Fruit fly (Drosophila melanogaster) whole organism, pupa: ENCODE results near the gene Shc.

Source experiments
- CG10348 ChIP-seq: fragments of 200-800 bp; sonication (Bioruptor generic); IDR thresholded peaks from 2 replicates; pipeline ENCODE4 v1.3.6; 2022; ENCODE audit warnings: missing biosample characterization, missing genetic modification characterization
- CG12605 ChIP-seq: fragments of 200-800 bp; sonication (Bioruptor generic); IDR thresholded peaks from 2 replicates; pipeline ENCODE4 v1.3.6; 2022; ENCODE audit warnings: missing biosample characterization, missing genetic modification characterization
- CG13204 ChIP-seq: fragments of 200-800 bp; sonication (Bioruptor generic); optimal IDR thresholded peaks from 2 replicates; lab custom pipeline; 2018; ENCODE audit warnings: missing biosample characterization, mild to moderate bottlenecking, missing genetic modification characterization, moderate library complexity
- CG14655 ChIP-seq: fragments of 200-800 bp; sonication (Bioruptor generic); optimal IDR thresholded peaks from 3 replicates; lab custom pipeline; 2017; ENCODE audit warnings: mild to moderate bottlenecking, missing biosample characterization, missing genetic modification reagents, missing genetic modification characterization
- CG15710 ChIP-seq: fragments of 200-800 bp; sonication (Bioruptor generic); optimal IDR thresholded peaks from 2 replicates; lab custom pipeline; 2018; ENCODE audit warnings: missing biosample characterization, mild to moderate bottlenecking, missing genetic modification characterization, moderate library complexity
- CG17806 ChIP-seq: fragments of 200-800 bp; sonication (Bioruptor generic); optimal IDR thresholded peaks from 2 replicates; lab custom pipeline; 2018; ENCODE audit warnings: missing biosample characterization, mild to moderate bottlenecking, missing genetic modification characterization, moderate library complexity
- CG32121 ChIP-seq: fragments of 200-800 bp; sonication (Bioruptor generic); IDR thresholded peaks from 2 replicates; pipeline ENCODE4 v1.3.6; 2022; ENCODE audit warnings: missing biosample characterization, missing genetic modification characterization
- CG34367 ChIP-seq: fragments of 200-800 bp; sonication (Bioruptor generic); optimal IDR thresholded peaks from 2 replicates; lab custom pipeline; 2018; ENCODE audit warnings: missing biosample characterization, mild to moderate bottlenecking, missing genetic modification characterization
- CG4496 ChIP-seq: fragments of 200-800 bp; sonication (Bioruptor generic); IDR thresholded peaks from 3 replicates; pipeline ENCODE4 v1.3.6; 2022; ENCODE audit warnings: missing biosample characterization, missing genetic modification characterization
- CG8159 ChIP-seq: fragments of 200-800 bp; sonication (Bioruptor generic); optimal IDR thresholded peaks from 3 replicates; lab custom pipeline; 2018; ENCODE audit warnings: missing biosample characterization, mild to moderate bottlenecking, missing genetic modification characterization, moderate library complexity
- CG8301 ChIP-seq: fragments of 200-800 bp; sonication (Bioruptor generic); optimal IDR thresholded peaks from 2 replicates; lab custom pipeline; 2018; ENCODE audit warnings: missing biosample characterization, mild to moderate bottlenecking, missing genetic modification characterization
- CG9948 ChIP-seq: fragments of 200-800 bp; sonication (Bioruptor generic); optimal IDR thresholded peaks from 2 replicates; lab custom pipeline; 2018; ENCODE audit warnings: missing biosample characterization, mild to moderate bottlenecking, missing genetic modification characterization, moderate library complexity
- D1 ChIP-seq: fragments of 200-800 bp; sonication (Bioruptor generic); optimal IDR thresholded peaks from 2 replicates; lab custom pipeline; 2018; ENCODE audit warnings: missing biosample characterization, mild to moderate bottlenecking, missing genetic modification characterization, moderate library complexity
- EcR ChIP-seq: fragments of 200-800 bp; sonication (Bioruptor generic); optimal IDR thresholded peaks from 3 replicates; lab custom pipeline; 2019; ENCODE audit warnings: missing biosample characterization, missing genetic modification characterization, mild to moderate bottlenecking, moderate library complexity, missing genetic modification reagents
- Ets98B ChIP-seq: fragments of 200-800 bp; sonication (Bioruptor generic); IDR thresholded peaks from 2 replicates; pipeline ENCODE4 v1.3.6; 2022; ENCODE audit warnings: missing biosample characterization, missing genetic modification characterization
- Pif1A ChIP-seq: fragments of 200-800 bp; sonication (Bioruptor generic); optimal IDR thresholded peaks from 3 replicates; lab custom pipeline; 2016; ENCODE audit warnings: missing biosample characterization, missing genetic modification characterization
- Pif1B ChIP-seq: fragments of 200-800 bp; sonication (Bioruptor generic); optimal IDR thresholded peaks from 3 replicates; lab custom pipeline; 2016; ENCODE audit warnings: missing biosample characterization, missing genetic modification characterization
- Snoo ChIP-seq: fragments of 200-800 bp; sonication (Bioruptor generic); optimal IDR thresholded peaks from 3 replicates; lab custom pipeline; 2017; ENCODE audit warnings: missing biosample characterization, mild to moderate bottlenecking, missing genetic modification characterization, inconsistent platforms
- fd96Ca ChIP-seq: fragments of 200-800 bp; sonication (Bioruptor generic); IDR thresholded peaks from 3 replicates; pipeline ENCODE4 v1.3.6; 2022; ENCODE audit warnings: missing biosample characterization, missing genetic modification characterization
- gl ChIP-seq: fragments of 200-800 bp; sonication (Bioruptor generic); optimal IDR thresholded peaks from 2 replicates; lab custom pipeline; 2018; ENCODE audit warnings: missing biosample characterization, mild to moderate bottlenecking, missing genetic modification characterization
- rn ChIP-seq: fragments of 200-800 bp; sonication (Bioruptor generic); IDR thresholded peaks from 2 replicates; pipeline ENCODE4 v1.3.6; 2022; ENCODE audit warnings: missing biosample characterization, missing genetic modification characterization

Gene Shc

dm6 chr3L:9455819-9456388 is 29.1 kb downstream of the Shc start, which contains the start of the genes phol and CG3552:
TSS of gene phol (minus strand) at chr3L:9456281.
TSS of gene CG3552 (plus strand) at chr3L:9456318.
- TF ChIP-seq CG4496 (GFP tag; lab: Robert Waterston, UW) (0 out of 3 replicates have a peak, but pooled peaks have one; percentile 19), CG12605 (no peak), CG15710 (tag; lab: Kevin White, UChicago) (no peak), CG8159 (tag; lab: Kevin White, UChicago) (no peak)

dm6 chr3L:9456389-9456788 is 29.6 kb downstream of the Shc start:
- TF ChIP-seq Snoo (tag; lab: Kevin White, UChicago): no peak
- no peak for TF ChIP-seq CG17806
- no peak for TF ChIP-seq CG13204 (GFP tag; lab: Kevin White, UChicago)
- TF ChIP-seq CG8301 (tag; lab: Kevin White, UChicago): no peak

dm6 chr3L:9457619-9458092 is 30.8 kb downstream of the Shc start, which contains the start of gene CG3437:
TSS of gene CG3437 (minus strand) at chr3L:9457669.
- TF ChIP-seq CG34367 (tag; lab: Kevin White, UChicago) (peak; percentile 99), CG17806 (peak; percentile 99), EcR (peak; percentile 56), CG12605 (peak; percentile 100), Snoo (tag; lab: Kevin White, UChicago) (peak; percentile 99), D1 (tag; lab: Kevin White, UChicago) (no peak), Ets98B (GFP tag; lab: Robert Waterston, UW) (peak; percentile 100), rn (GFP tag; lab: Robert Waterston, UW) (peak; percentile 100), fd96Ca (GFP tag; lab: Robert Waterston, UW) (peak; percentile 100), Pif1A (GFP tag; lab: Kevin White, UChicago) (peak; percentile 100), Pif1B (peak; percentile 99), CG4496 (GFP tag; lab: Robert Waterston, UW) (peak; percentile 100), CG15710 (tag; lab: Kevin White, UChicago) (peak; percentile 100), CG10348 (peak; percentile 99), CG8301 (tag; lab: Kevin White, UChicago) (peak; percentile 100), CG9948 (tag; lab: Kevin White, UChicago) (peak; percentile 100), CG13204 (GFP tag; lab: Kevin White, UChicago) (peak; percentile 98), CG32121 (GFP tag; lab: Robert Waterston, UW) (peak; percentile 100), CG8159 (tag; lab: Kevin White, UChicago) (peak; percentile 99), gl (tag; lab: Kevin White, UChicago) (peak; percentile 98), CG14655 (GFP tag; lab: Kevin White, UChicago) (peak; percentile 100)

dm6 chr3L:9460775-9461491 is 34.1 kb downstream of the Shc start, which contains the start of the genes CG3434 and CG44838:
TSS of gene CG3434 (minus strand) at chr3L:9460799.
TSS of gene CG44838 (plus strand) at chr3L:9461050.
- no peak for TF ChIP-seq CG10348
- TF ChIP-seq Snoo (tag; lab: Kevin White, UChicago): peak; percentile 73
- peak; percentile 50 for TF ChIP-seq CG8301 (tag; lab: Kevin White, UChicago)
- peak; percentile 74 for TF ChIP-seq Pif1B
- peak; percentile 70 for TF ChIP-seq Pif1A (GFP tag; lab: Kevin White, UChicago)
- peak; percentile 68 for TF ChIP-seq CG15710 (tag; lab: Kevin White, UChicago)
- TF ChIP-seq CG17806: peak; percentile 57
- peak; percentile 73 for TF ChIP-seq CG32121 (GFP tag; lab: Robert Waterston, UW)
- peak; percentile 71 for TF ChIP-seq CG4496 (GFP tag; lab: Robert Waterston, UW)
- TF ChIP-seq EcR: peak; percentile 75
- TF ChIP-seq CG14655 (GFP tag; lab: Kevin White, UChicago): peak; percentile 63
- peak; percentile 54 for TF ChIP-seq CG34367 (tag; lab: Kevin White, UChicago)
- peak; percentile 47 for TF ChIP-seq Ets98B (GFP tag; lab: Robert Waterston, UW)
- TF ChIP-seq D1 (tag; lab: Kevin White, UChicago): no peak
- TF ChIP-seq rn (GFP tag; lab: Robert Waterston, UW): peak; percentile 39; the same call in 1 of the 2 replicates
- no peak for TF ChIP-seq CG12605
- TF ChIP-seq CG13204 (GFP tag; lab: Kevin White, UChicago): peak; percentile 37
- peak; percentile 66 for TF ChIP-seq CG8159 (tag; lab: Kevin White, UChicago)
- TF ChIP-seq CG9948 (tag; lab: Kevin White, UChicago): peak; percentile 54
- no peak for TF ChIP-seq gl (tag; lab: Kevin White, UChicago)
- peak; percentile 75; the same call in 2 of the 3 replicates for TF ChIP-seq fd96Ca (GFP tag; lab: Robert Waterston, UW)
- TF ChIP-seq, all 21 proteins: peak for 17

- peak; percentile 36 for TF ChIP-seq CG32121 (GFP tag; lab: Robert Waterston, UW)
- no peak for TF ChIP-seq D1 (tag; lab: Kevin White, UChicago)
- peak; percentile 69; the same call in 2 of the 3 replicates for TF ChIP-seq CG4496 (GFP tag; lab: Robert Waterston, UW)
- TF ChIP-seq CG8301 (tag; lab: Kevin White, UChicago): no peak
- TF ChIP-seq CG10348: no peak
- TF ChIP-seq Snoo (tag; lab: Kevin White, UChicago): no peak
- TF ChIP-seq Ets98B (GFP tag; lab: Robert Waterston, UW): no peak
- TF ChIP-seq CG17806: peak; percentile 30
- TF ChIP-seq CG15710 (tag; lab: Kevin White, UChicago): no peak
- TF ChIP-seq CG14655 (GFP tag; lab: Kevin White, UChicago): no peak
- TF ChIP-seq Pif1A (GFP tag; lab: Kevin White, UChicago): no peak
- peak; percentile 36 for TF ChIP-seq CG34367 (tag; lab: Kevin White, UChicago)
- TF ChIP-seq CG12605: no peak
- 0 out of 2 replicates have a peak, but pooled peaks have one; percentile 28 for TF ChIP-seq rn (GFP tag; lab: Robert Waterston, UW)
- no peak for TF ChIP-seq CG8159 (tag; lab: Kevin White, UChicago)
- no peak for TF ChIP-seq CG13204 (GFP tag; lab: Kevin White, UChicago)
- peak; percentile 81 for TF ChIP-seq EcR
- TF ChIP-seq CG9948 (tag; lab: Kevin White, UChicago): peak; percentile 7
- peak; percentile 47; the same call in 2 of the 3 replicates for TF ChIP-seq fd96Ca (GFP tag; lab: Robert Waterston, UW)
- TF ChIP-seq, all 21 proteins: peak for 8
Measured at dm6 chr3L:9461670-9462246, 34.9 kb downstream of the Shc start.
